Worm (Caenorhabditis elegans): ENCODE data around the gene ace-1.

ace-1 gene

ce11 chrX:16387206-16387605 is 20.1 kb downstream of the ace-1 start:
- TF ChIP-seq Y55F3AM.14 (GFP tag; optimal IDR thresholded peaks at IDR 0.05) = no peak
- no peak for TF ChIP-seq R02D3.7 (tag; optimal IDR thresholded peaks at IDR 0.05)
- no peak for TF ChIP-seq aly-2 (tag; optimal IDR thresholded peaks at IDR 0.05)
- TF ChIP-seq ztf-11 (tag; optimal IDR thresholded peaks at IDR 0.05) = no peak
- no peak for TF ChIP-seq lsy-2 (tag; optimal IDR thresholded peaks at IDR 0.05)
- no peak for TF ChIP-seq snpc-4 (tag; optimal IDR thresholded peaks at IDR 0.05)
- no peak for TF ChIP-seq unc-62 (GFP tag; optimal IDR thresholded peaks at IDR 0.05)
- TF ChIP-seq peb-1 (tag; optimal IDR thresholded peaks at IDR 0.05) = no peak
- no peak for TF ChIP-seq mdl-1 (tag; optimal IDR thresholded peaks at IDR 0.05)
- no peak for TF ChIP-seq nhr-12 (tag; optimal IDR thresholded peaks at IDR 0.05)
- no peak for TF ChIP-seq nhr-237 (tag; optimal IDR thresholded peaks at IDR 0.05)
- no peak for TF ChIP-seq nhr-11 (tag; optimal IDR thresholded peaks at IDR 0.05)

- TF ChIP-seq sma-9 (GFP tag; optimal IDR thresholded peaks at IDR 0.05) (peak; percentile 58), sma-9 (tag; optimal IDR thresholded peaks at IDR 0.05) (no peak), nhr-77 (tag; optimal IDR thresholded peaks at IDR 0.05) (no peak)
Observed at ce11 chrX:16387690-16388361, 20.7 kb downstream of the ace-1 start.

- TF ChIP-seq sma-9 (GFP tag; optimal IDR thresholded peaks at IDR 0.05) (peak; percentile 44), sma-9 (tag; optimal IDR thresholded peaks at IDR 0.05) (no peak), crh-2 (tag; optimal IDR thresholded peaks at IDR 0.05) (no peak)
Observed at ce11 chrX:16388362-16388761, 21.3 kb downstream of the ace-1 start.

DNA sequence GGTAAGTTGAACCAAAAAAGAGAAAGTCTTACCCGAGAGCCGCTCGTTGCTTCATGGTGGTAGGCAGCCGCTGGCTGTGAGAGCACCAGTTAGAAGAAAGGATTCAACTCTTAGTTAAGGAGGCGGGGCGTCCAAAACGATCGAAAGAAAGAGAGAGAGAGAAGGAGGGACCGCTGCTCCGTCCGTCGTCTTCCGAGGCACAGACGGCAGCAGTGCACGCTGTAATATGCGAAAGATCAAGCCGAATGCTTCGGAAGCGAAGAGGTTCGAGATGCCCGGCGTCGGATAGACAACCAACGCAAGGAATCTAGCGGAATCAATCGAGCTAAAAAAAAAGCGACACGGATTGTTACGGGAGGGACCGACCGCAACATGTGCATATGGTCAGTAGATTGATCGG is 22.2 kb downstream of the ace-1 start, which contains the start of gene let-2:
Gene let-2, minus strand, starts transcription at position 68 of the 400 bp plus-strand sequence.
- TF ChIP-seq F13H6.1 (tag; optimal IDR thresholded peaks at IDR 0.05) (peak; percentile 53), sma-9 (GFP tag; optimal IDR thresholded peaks at IDR 0.05) (peak; percentile 14), sma-9 (tag; optimal IDR thresholded peaks at IDR 0.05) (no peak), crh-2 (tag; optimal IDR thresholded peaks at IDR 0.05) (no peak), R02D3.7 (tag; optimal IDR thresholded peaks at IDR 0.05) (no peak)

- peak; percentile 36 for TF ChIP-seq sma-9 (GFP tag; optimal IDR thresholded peaks at IDR 0.05)
- no peak for TF ChIP-seq sma-9 (tag; optimal IDR thresholded peaks at IDR 0.05)
- no peak for TF ChIP-seq ztf-1 (GFP tag; conservative IDR thresholded peaks at IDR 0.05)
Observed at ce11 chrX:16389973-16390372, 22.9 kb downstream of the ace-1 start.

- TF ChIP-seq elt-3 (tag; optimal IDR thresholded peaks at IDR 0.05) (no peak), mbf-1 (tag; optimal IDR thresholded peaks at IDR 0.05) (no peak), ama-1 (optimal IDR thresholded peaks at IDR 0.05) (no peak), sma-9 (GFP tag; optimal IDR thresholded peaks at IDR 0.05) (no peak), sma-9 (tag; optimal IDR thresholded peaks at IDR 0.05) (no peak), blmp-1 (tag; optimal IDR thresholded peaks at IDR 0.05; ENCODE audit: insufficient read depth) (no peak)
Observed at ce11 chrX:16391110-16391509, 24.0 kb downstream of the ace-1 start.

DNA sequence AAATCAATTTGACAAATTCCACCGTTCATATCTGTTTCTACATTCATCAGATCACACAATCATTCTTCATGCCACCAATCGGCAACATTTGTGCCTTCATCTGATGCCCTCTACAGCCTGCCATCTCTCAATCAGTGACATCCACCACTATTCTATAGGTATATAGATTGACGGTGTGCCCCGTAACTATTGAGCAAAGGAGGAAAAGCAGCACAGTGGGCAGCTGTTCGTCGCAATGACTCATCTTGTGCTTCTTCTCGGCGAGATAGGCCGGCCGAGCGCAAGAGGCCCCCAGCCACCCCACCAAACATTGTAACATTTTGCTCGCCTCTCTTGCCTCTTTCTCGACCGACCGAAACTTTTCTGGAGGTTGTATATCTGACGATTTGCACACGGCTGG is 25.0 kb downstream of the ace-1 start:
- TF ChIP-seq ztf-4 (tag; optimal IDR thresholded peaks at IDR 0.05) (no peak), fos-1 (tag; optimal IDR thresholded peaks at IDR 0.05) (peak; percentile 4), F13H6.1 (tag; optimal IDR thresholded peaks at IDR 0.05) (peak; percentile 84), unc-39 (tag; optimal IDR thresholded peaks at IDR 0.05) (no peak), zag-1 (tag; optimal IDR thresholded peaks at IDR 0.05) (no peak), ztf-1 (GFP tag; conservative IDR thresholded peaks at IDR 0.05) (no peak), blmp-1 (tag; optimal IDR thresholded peaks at IDR 0.05; ENCODE audit: insufficient read depth) (no peak), nhr-12 (tag; optimal IDR thresholded peaks at IDR 0.05) (no peak), crh-2 (tag; optimal IDR thresholded peaks at IDR 0.05) (no peak), mab-5 (tag; optimal IDR thresholded peaks at IDR 0.05) (no peak), C34F6.9 (tag; optimal IDR thresholded peaks at IDR 0.05) (peak; percentile 33), nhr-129 (tag; optimal IDR thresholded peaks at IDR 0.05) (peak; percentile 52), sma-9 (GFP tag; optimal IDR thresholded peaks at IDR 0.05) (peak; percentile 63), sma-9 (tag; optimal IDR thresholded peaks at IDR 0.05) (no peak), lin-39 (tag; optimal IDR thresholded peaks at IDR 0.05) (no peak), unc-62 (GFP tag; optimal IDR thresholded peaks at IDR 0.05) (no peak), lsy-2 (tag; optimal IDR thresholded peaks at IDR 0.05) (peak in 1 of 2 experiments; percentile 30), lin-13 (GFP tag; optimal IDR thresholded peaks at IDR 0.05) (no peak), elt-1 (tag; optimal IDR thresholded peaks at IDR 0.05) (no peak), nhr-10 (tag; optimal IDR thresholded peaks at IDR 0.05) (no peak), mdl-1 (tag; optimal IDR thresholded peaks at IDR 0.05) (no peak), Y55F3AM.14 (GFP tag; optimal IDR thresholded peaks at IDR 0.05) (no peak), gmeb-1 (tag; optimal IDR thresholded peaks at IDR 0.05) (no peak), nhr-6 (tag; optimal IDR thresholded peaks at IDR 0.05) (no peak)
